Worm (Caenorhabditis elegans): ENCODE measurements around the gene Y57G11C.46.

Gene Y57G11C.46

DNA sequence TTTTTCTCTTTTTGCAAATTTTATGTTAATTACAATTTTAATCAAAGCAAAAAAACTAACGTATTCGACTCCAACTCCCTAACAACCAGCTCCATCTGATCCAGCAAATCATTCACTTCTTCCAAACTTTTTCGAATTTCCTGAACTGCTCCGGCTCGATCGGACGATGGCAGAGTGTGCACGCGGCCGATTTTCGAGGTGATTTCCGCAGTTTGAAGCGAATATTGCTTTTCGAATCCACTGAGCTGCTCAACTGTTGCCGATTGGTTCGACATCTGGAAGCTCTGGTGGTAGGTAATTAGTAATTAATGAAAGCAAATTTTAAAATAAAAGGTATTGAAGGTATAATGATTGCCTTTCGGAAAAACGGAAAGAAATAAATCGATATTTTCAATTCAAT lies 49.8 kb downstream of the Y57G11C.46 start, which contains the start of gene vti-1:
Gene vti-1 (minus strand): TSS at position 284 of the 400 bp plus-strand sequence.
- TF ChIP-seq zip-2 (tag; optimal IDR thresholded peaks at IDR 0.05), result no peak
- TF ChIP-seq lsy-2 (tag; optimal IDR thresholded peaks at IDR 0.05), result no peak
- TF ChIP-seq daf-19 (GFP tag; conservative IDR thresholded peaks at IDR 0.05), result no peak
- TF ChIP-seq hlh-11 (tag; optimal IDR thresholded peaks at IDR 0.05), result no peak
- TF ChIP-seq ZK337.2 (GFP tag; IDR thresholded peaks at IDR 0.05), result no peak
- TF ChIP-seq lin-38 (GFP tag; IDR thresholded peaks at IDR 0.05), result peak; percentile 56
- no peak for TF ChIP-seq F44E2.7 (GFP tag; IDR thresholded peaks at IDR 0.05)

DNA sequence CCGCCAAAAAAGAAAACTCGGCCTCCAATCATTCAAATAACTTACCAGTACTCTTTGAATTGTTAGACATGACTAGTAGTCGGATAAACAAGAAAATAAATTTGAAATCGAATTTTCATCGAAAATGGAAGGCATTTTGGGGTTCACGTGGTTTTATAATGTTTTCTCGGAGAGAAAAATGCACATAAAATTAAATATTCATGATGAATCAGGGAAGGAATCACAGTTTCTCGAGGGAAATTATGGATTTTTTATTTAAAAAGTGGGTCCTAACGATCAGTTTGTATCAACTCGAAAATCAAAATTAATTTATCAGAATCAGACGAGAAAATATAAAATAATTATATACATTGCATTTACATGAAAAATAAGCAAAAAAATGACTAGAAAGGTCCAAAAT lies 50.9 kb downstream of the Y57G11C.46 start, which contains the start of gene Y57G11C.5:
Gene Y57G11C.5 (minus strand): TSS at position 101 of the 400 bp plus-strand sequence.
- TF ChIP-seq ZK337.2 (GFP tag; IDR thresholded peaks at IDR 0.05), result no peak
- no peak for TF ChIP-seq nhr-102 (tag; optimal IDR thresholded peaks at IDR 0.05)
- no peak for TF ChIP-seq unc-39 (tag; optimal IDR thresholded peaks at IDR 0.05)
- TF ChIP-seq madf-9 (GFP tag; conservative IDR thresholded peaks at IDR 0.05), result no peak
- no peak for TF ChIP-seq lin-39 (tag; optimal IDR thresholded peaks at IDR 0.05)
- TF ChIP-seq mdt-29 (GFP tag; IDR thresholded peaks at IDR 0.05), result no peak
- no peak for TF ChIP-seq ceh-32 (tag; optimal IDR thresholded peaks at IDR 0.05; ENCODE audit: poor library complexity)
- TF ChIP-seq zip-11 (GFP tag; IDR thresholded peaks at IDR 0.05), result no peak
- TF ChIP-seq T20F7.1 (GFP tag; optimal IDR thresholded peaks at IDR 0.05), result no peak
- TF ChIP-seq snpc-4 (tag; optimal IDR thresholded peaks at IDR 0.05), result no peak
- TF ChIP-seq daf-19 (GFP tag; conservative IDR thresholded peaks at IDR 0.05), result no peak
- TF ChIP-seq dmd-6 (GFP tag; IDR thresholded peaks at IDR 0.05), result no peak
- no peak for TF ChIP-seq mxl-3 (GFP tag; optimal IDR thresholded peaks at IDR 0.05)
- no peak for TF ChIP-seq snpc-1.2 (GFP tag; IDR thresholded peaks at IDR 0.05)
- TF ChIP-seq nhr-28 (tag; optimal IDR thresholded peaks at IDR 0.05), result no peak

- TF ChIP-seq daf-19 (GFP tag; conservative IDR thresholded peaks at IDR 0.05) (no peak), zfp-3 (GFP tag; conservative IDR thresholded peaks at IDR 0.05) (no peak), vab-7 (GFP tag; IDR thresholded peaks at IDR 0.05) (peak; percentile 19; the same call in 1 of the 2 replicates), dpl-1 (GFP tag; optimal IDR thresholded peaks at IDR 0.05) (no peak), ceh-44 (GFP tag; IDR thresholded peaks at IDR 0.05) (0 out of 2 replicates have a peak, but pooled peaks have one; percentile 5), fkh-10 (GFP tag; optimal IDR thresholded peaks at IDR 0.05) (no peak), ceh-62 (tag; optimal IDR thresholded peaks at IDR 0.05) (no peak), nhr-41 (GFP tag; IDR thresholded peaks at IDR 0.05) (no peak), cey-2 (tag; optimal IDR thresholded peaks at IDR 0.05; ENCODE audit: borderline replicate concordance, insufficient read depth) (no peak), tra-1 (GFP tag; IDR thresholded peaks at IDR 0.05) (no peak), Y5F2A.4 (GFP tag; optimal IDR thresholded peaks at IDR 0.05) (peak; percentile 12), duxl-1 (tag; optimal IDR thresholded peaks at IDR 0.05; ENCODE audit: poor library complexity) (no peak), nhr-25 (tag; optimal IDR thresholded peaks at IDR 0.05; ENCODE audit: borderline replicate concordance, insufficient read depth) (no peak), F10B5.3 (tag; optimal IDR thresholded peaks at IDR 0.05) (no peak), hlh-30 (tag; optimal IDR thresholded peaks at IDR 0.05; ENCODE audit: insufficient read depth) (no peak), D1046.2 (GFP tag; IDR thresholded peaks at IDR 0.05) (no peak), ces-1 (GFP tag; optimal IDR thresholded peaks at IDR 0.05) (no peak), nhr-102 (tag; optimal IDR thresholded peaks at IDR 0.05) (no peak), nhr-111 (GFP tag; optimal IDR thresholded peaks at IDR 0.05) (no peak), set-16 (GFP tag; IDR thresholded peaks at IDR 0.05) (peak; percentile 39; the same call in 1 of the 2 replicates), lin-39 (tag; optimal IDR thresholded peaks at IDR 0.05) (no peak), nhr-48 (tag; optimal IDR thresholded peaks at IDR 0.05) (no peak), rbr-2 (tag; optimal IDR thresholded peaks at IDR 0.05) (no peak), daf-16 (GFP tag; optimal IDR thresholded peaks at IDR 0.05) (no peak), daf-16 (tag; optimal IDR thresholded peaks at IDR 0.05) (no peak), dmd-9 (GFP tag; IDR thresholded peaks at IDR 0.05) (no peak), tag-97 (GFP tag; IDR thresholded peaks at IDR 0.05) (no peak), madf-9 (GFP tag; conservative IDR thresholded peaks at IDR 0.05) (no peak), T26A8.4 (GFP tag; IDR thresholded peaks at IDR 0.05) (peak; percentile 53; the same call in 1 of the 2 replicates), spr-1 (tag; optimal IDR thresholded peaks at IDR 0.05) (no peak)
Observed at ce11 chrIV:14764719-14765173, 51.4 kb downstream of the Y57G11C.46 start.
